Worm (Caenorhabditis elegans): Measurements from ENCODE around the gene nduv-3.

nduv-3 gene

DNA sequence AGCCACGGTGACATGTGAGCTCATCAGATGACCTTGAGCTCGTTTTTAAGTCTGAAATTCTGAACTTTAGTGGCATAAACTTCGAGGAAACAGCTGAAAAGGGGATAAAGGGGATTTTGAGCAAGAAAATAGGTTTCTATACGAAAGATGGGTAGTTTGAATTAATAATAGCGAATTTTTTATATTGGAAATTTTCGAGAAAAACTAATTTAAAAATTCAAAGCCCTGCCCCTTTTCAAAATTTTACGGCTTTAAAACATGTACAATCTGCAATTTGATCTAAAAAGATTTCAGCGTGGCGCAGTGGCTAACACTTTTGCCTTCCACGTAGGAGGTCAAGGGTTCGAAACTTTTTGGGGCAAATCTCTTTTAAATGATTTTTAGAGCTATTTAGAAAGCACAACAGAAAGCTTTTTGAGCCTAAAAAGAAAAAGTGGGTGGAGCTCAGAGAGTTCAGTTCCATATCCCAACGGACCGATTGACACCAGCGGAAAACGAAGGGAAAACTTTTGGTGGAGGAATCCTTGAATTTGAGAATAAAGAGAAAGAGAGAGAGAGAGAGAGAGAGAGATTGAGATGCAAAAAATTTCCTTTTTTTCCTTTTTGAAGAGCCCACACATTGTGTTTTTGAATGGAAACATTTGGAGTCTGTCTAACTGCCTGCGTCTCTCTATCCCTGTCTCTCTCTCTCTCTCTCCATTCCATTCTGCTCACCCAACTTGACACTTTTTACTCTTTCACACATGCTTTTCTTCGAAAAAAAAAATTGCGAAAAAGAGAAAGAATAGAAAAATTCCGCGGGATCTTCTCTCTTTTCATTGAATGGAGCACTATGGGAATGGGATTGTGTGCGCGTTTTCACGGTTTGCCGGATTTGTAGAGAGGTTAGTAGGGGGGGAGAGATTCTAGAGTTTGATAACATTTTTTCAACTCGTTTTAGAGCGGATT lies 23.1 kb downstream of the nduv-3 start, which contains the start of gene Y69A2AR.31 (continued):
- TF ChIP-seq hlh-30 (tag; optimal IDR thresholded peaks at IDR 0.05; ENCODE audit: insufficient read depth) (no peak), lim-7 (GFP tag; IDR thresholded peaks at IDR 0.05) (peak; percentile 80), lin-38 (GFP tag; IDR thresholded peaks at IDR 0.05) (peak; percentile 74), pha-4 (GFP tag; IDR thresholded peaks at IDR 0.05) (peak; percentile 79; the same call in 1 of the 2 replicates), pha-4 (tag; optimal IDR thresholded peaks at IDR 0.05) (no peak), snpc-1.2 (GFP tag; IDR thresholded peaks at IDR 0.05) (peak; percentile 63), skn-1 (tag; optimal IDR thresholded peaks at IDR 0.05) (no peak), ceh-62 (tag; optimal IDR thresholded peaks at IDR 0.05) (no peak), D1046.2 (GFP tag; IDR thresholded peaks at IDR 0.05) (0 out of 2 replicates have a peak, but pooled peaks have one; percentile 64)

ce11 chrIV:2664901-2665201 lies 23.7 kb downstream of the nduv-3 start:
- TF ChIP-seq daf-19 (GFP tag; conservative IDR thresholded peaks at IDR 0.05) (peak; percentile 70), aha-1 (tag) (peak; percentile 9), fkh-10 (GFP tag; optimal IDR thresholded peaks at IDR 0.05) (no peak), nhr-77 (tag; optimal IDR thresholded peaks at IDR 0.05) (no peak), D1046.2 (GFP tag; IDR thresholded peaks at IDR 0.05) (peak; percentile 84), zip-11 (GFP tag; IDR thresholded peaks at IDR 0.05) (0 out of 2 replicates have a peak, but pooled peaks have one; percentile 44), nhr-11 (tag; optimal IDR thresholded peaks at IDR 0.05) (no peak), nhr-6 (tag; optimal IDR thresholded peaks at IDR 0.05) (no peak), ceh-44 (GFP tag; IDR thresholded peaks at IDR 0.05) (no peak), php-3 (GFP tag; IDR thresholded peaks at IDR 0.05) (no peak), unc-130 (GFP tag; optimal IDR thresholded peaks at IDR 0.05) (no peak), dpl-1 (GFP tag; optimal IDR thresholded peaks at IDR 0.05) (no peak), sdz-12 (GFP tag; optimal IDR thresholded peaks at IDR 0.05) (no peak), F44E2.7 (GFP tag; IDR thresholded peaks at IDR 0.05) (peak; percentile 91), zip-2 (tag; optimal IDR thresholded peaks at IDR 0.05) (no peak), lin-1 (GFP tag; IDR thresholded peaks at IDR 0.05) (0 out of 2 replicates have a peak, but pooled peaks have one; percentile 10), vab-7 (GFP tag; IDR thresholded peaks at IDR 0.05) (peak; percentile 61; the same call in 1 of the 2 replicates), ces-1 (GFP tag; optimal IDR thresholded peaks at IDR 0.05) (no peak), ctbp-1 (GFP tag; IDR thresholded peaks at IDR 0.05) (no peak), hlh-30 (tag; optimal IDR thresholded peaks at IDR 0.05; ENCODE audit: insufficient read depth) (no peak), aly-2 (tag; optimal IDR thresholded peaks at IDR 0.05) (no peak), zag-1 (tag; optimal IDR thresholded peaks at IDR 0.05) (no peak), unc-62 (GFP tag; optimal IDR thresholded peaks at IDR 0.05 in 1 of 2) (no peak), unc-62 (tag; optimal IDR thresholded peaks at IDR 0.05) (no peak), T20F7.1 (GFP tag; optimal IDR thresholded peaks at IDR 0.05) (peak; percentile 21), ztf-11 (tag; optimal IDR thresholded peaks at IDR 0.05) (no peak), snpc-1.2 (GFP tag; IDR thresholded peaks at IDR 0.05) (0 out of 2 replicates have a peak, but pooled peaks have one; percentile 54), nhr-102 (tag; optimal IDR thresholded peaks at IDR 0.05) (no peak), nhr-76 (tag; optimal IDR thresholded peaks at IDR 0.05) (no peak), dmd-9 (GFP tag; IDR thresholded peaks at IDR 0.05) (0 out of 2 replicates have a peak, but pooled peaks have one; percentile 52), arid-1 (GFP tag; conservative IDR thresholded peaks at IDR 0.05) (no peak; the same call in 1 of the 2 replicates), hlh-11 (tag; optimal IDR thresholded peaks at IDR 0.05) (no peak), rbr-2 (tag; optimal IDR thresholded peaks at IDR 0.05) (no peak), duxl-1 (tag; optimal IDR thresholded peaks at IDR 0.05; ENCODE audit: poor library complexity) (no peak), lim-7 (GFP tag; IDR thresholded peaks at IDR 0.05) (peak; percentile 86), madf-9 (GFP tag; conservative IDR thresholded peaks at IDR 0.05) (no peak), mxl-3 (GFP tag; optimal IDR thresholded peaks at IDR 0.05) (no peak), F49E8.2 (tag; optimal IDR thresholded peaks at IDR 0.05; ENCODE audit: borderline replicate concordance) (no peak), lin-39 (tag; optimal IDR thresholded peaks at IDR 0.05) (no peak), egl-27 (tag; optimal IDR thresholded peaks at IDR 0.05) (no peak), mes-2 (tag; optimal IDR thresholded peaks at IDR 0.05; ENCODE audit: poor library complexity, severe bottlenecking) (peak; percentile 51), ZK337.2 (GFP tag; IDR thresholded peaks at IDR 0.05) (no peak), pha-4 (GFP tag; IDR thresholded peaks at IDR 0.05) (peak; percentile 70; the same call in 1 of the 2 replicates), pha-4 (tag; optimal IDR thresholded peaks at IDR 0.05) (no peak)

All from whole organism, L4 larva.